Worm (Caenorhabditis elegans) whole organism, early embryonic: ENCODE measurements around the gene K02E11.3.

Experiments used
- ama-1 ChIP-seq: fragments of 150-350 bp; optimal IDR thresholded peaks from 2 replicates; lab custom pipeline; 2014
- flt-1 ChIP-seq: fragments of 200-800 bp; sonication (Bioruptor generic); IDR thresholded peaks from 2 replicates; pipeline ENCODE4 v1.3.6; 2022; ENCODE audit warnings: missing genetic modification characterization, missing compliant biosample characterization
- hmbx-1 ChIP-seq: sonication (generic microtip); optimal IDR thresholded peaks from 2 replicates; lab custom pipeline; 2016; ENCODE audit warnings: mild to moderate bottlenecking, missing genetic modification characterization, missing compliant biosample characterization
- hmg-4 ChIP-seq: fragments of 200-800 bp; sonication (Bioruptor generic); optimal IDR thresholded peaks from 2 replicates; lab custom pipeline; 2018; ENCODE audit warnings: mild to moderate bottlenecking, missing genetic modification characterization, missing compliant biosample characterization
- scrt-1 ChIP-seq: fragments of 200-800 bp; sonication (Bioruptor generic); IDR thresholded peaks from 2 replicates; pipeline ENCODE4 v1.3.6; 2022; ENCODE audit warnings: missing genetic modification characterization, missing compliant biosample characterization
- tbx-37 ChIP-seq: fragments of 200-800 bp; sonication (Bioruptor generic); conservative IDR thresholded peaks from 2 replicates; pipeline ENCODE4 v1.3.6; 2022; ENCODE audit warnings: missing genetic modification reagents, missing genetic modification characterization, missing compliant biosample characterization

DNA sequence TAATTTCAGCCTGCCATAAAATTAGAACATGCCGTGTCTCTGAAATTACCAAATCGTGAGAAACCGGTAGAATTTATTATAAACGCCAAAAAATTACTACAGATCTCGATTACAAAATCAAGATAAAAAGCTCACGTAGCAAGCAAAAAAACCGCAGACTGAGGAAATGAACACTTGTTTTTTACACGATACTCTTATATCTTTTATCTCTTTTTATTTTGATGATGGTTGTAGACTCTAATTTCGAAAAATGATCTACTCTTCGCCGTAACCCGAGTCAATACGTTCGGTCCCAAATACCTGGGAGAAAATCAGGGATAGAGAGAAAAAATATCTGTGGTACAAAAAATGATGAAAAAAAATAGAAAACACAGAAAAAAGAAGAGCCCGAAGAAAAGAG is 23.5 kb downstream of the K02E11.3 start:
- TF ChIP-seq ama-1 (lab: Kevin White, UChicago), result no peak
- no peak for TF ChIP-seq tbx-37 (GFP tag; lab: Robert Waterston, UW)
- TF ChIP-seq hmbx-1, result no peak
- no peak for TF ChIP-seq flt-1 (GFP tag; lab: Robert Waterston, UW)
- TF ChIP-seq scrt-1 (GFP tag; lab: Robert Waterston, UW), result no peak
- no peak for TF ChIP-seq hmg-4 (GFP tag; lab: Kevin White, UChicago)
